Worm (Caenorhabditis elegans) whole organism, L2 larva: Measurements from ENCODE around the gene F55G7.5.

Experiments
- Y55F3AM.14 ChIP-seq: fragments of 200-800 bp; sonication (Bioruptor generic); optimal IDR thresholded peaks from 2 replicates; lab custom pipeline; 2018; ENCODE audit warnings: mild to moderate bottlenecking, missing genetic modification characterization, missing compliant biosample characterization
- ZK546.5 ChIP-seq: sonication (generic microtip); optimal IDR thresholded peaks from 2 replicates; lab custom pipeline; 2017; ENCODE audit warnings: missing biosample characterization, missing genetic modification characterization
- ama-1 ChIP-seq: fragments of 150-350 bp; optimal IDR thresholded peaks from 2 replicates; lab custom pipeline; 2018; ENCODE audit warnings: inconsistent platforms
- ceh-82 ChIP-seq: fragments of 150-350 bp; optimal IDR thresholded peaks from 2 replicates; lab custom pipeline; 2014; ENCODE audit warnings: missing biosample characterization, missing genetic modification characterization
- dmd-4 ChIP-seq: sonication (generic microtip); optimal IDR thresholded peaks from 2 replicates; lab custom pipeline; 2017; ENCODE audit warnings: missing biosample characterization, missing genetic modification characterization
- fos-1 ChIP-seq: fragments of 150-350 bp; optimal IDR thresholded peaks from 2 replicates; lab custom pipeline; 2014; ENCODE audit warnings: missing biosample characterization, missing genetic modification characterization
- lin-13 ChIP-seq: fragments of 150-350 bp; optimal IDR thresholded peaks from 2 replicates; lab custom pipeline; 2014; ENCODE audit warnings: missing biosample characterization, missing genetic modification reagents, missing genetic modification characterization
- nhr-25 ChIP-seq: fragments of 150-350 bp; sonication (generic microtip); optimal IDR thresholded peaks from 3 replicates; lab custom pipeline; 2014; ENCODE audit warnings: missing biosample characterization, missing genetic modification characterization
- skn-1 ChIP-seq: sonication (generic microtip); optimal IDR thresholded peaks from 2 replicates; lab custom pipeline; 2017; ENCODE audit warnings: missing biosample characterization, missing genetic modification characterization
- unc-39 ChIP-seq: fragments of 150-350 bp; optimal IDR thresholded peaks from 2 replicates; lab custom pipeline; 2014; ENCODE audit warnings: missing biosample characterization, missing genetic modification characterization
- unc-55 ChIP-seq: fragments of 150-350 bp; sonication (generic microtip); optimal IDR thresholded peaks from 3 replicates; lab custom pipeline; 2014; ENCODE audit warnings: missing biosample characterization, missing genetic modification reagents, missing genetic modification characterization
- unc-62 ChIP-seq: fragments of 150-350 bp; optimal IDR thresholded peaks from 2 replicates; lab custom pipeline; 2014; ENCODE audit warnings: missing biosample characterization, missing genetic modification reagents, missing genetic modification characterization
- zag-1 ChIP-seq: fragments of 150-350 bp; optimal IDR thresholded peaks from 2 replicates; lab custom pipeline; 2014; ENCODE audit warnings: missing biosample characterization, missing genetic modification characterization
- ztf-11 ChIP-seq: sonication (generic microtip); optimal IDR thresholded peaks from 2 replicates; lab custom pipeline; 2017; ENCODE audit warnings: missing biosample characterization, missing genetic modification characterization

- TF ChIP-seq ZK546.5 (no peak), unc-62 (no peak), nhr-25 (no peak), fos-1 (no peak), zag-1 (no peak), ama-1 (lab: Kevin White, UChicago) (no peak), lin-13 (GFP tag; lab: Kevin White, UChicago) (no peak), unc-39 (tag; lab: Kevin White, UChicago) (no peak), unc-55 (no peak), ceh-82 (tag; lab: Kevin White, UChicago) (no peak), skn-1 (no peak), ztf-11 (tag; lab: Kevin White, UChicago) (no peak), Y55F3AM.14 (no peak), dmd-4 (tag; lab: Kevin White, UChicago) (no peak)
These were observed 42.0 kb downstream of the F55G7.5 start for ce11 chrX:11896708-11897107.
